Worm (Caenorhabditis elegans) whole organism, L4 larva: Measurements from ENCODE around the gene EGAP1.5.

Experiments used
- Y48G9A.11 ChIP-seq: fragments of 200-800 bp; sonication (Bioruptor generic); IDR thresholded peaks from 2 replicates; pipeline ENCODE4 v1.3.6; 2022; ENCODE audit warnings: missing genetic modification reagents, missing genetic modification characterization, missing compliant biosample characterization
- lsy-2 ChIP-seq, 2 experiments: fragments of 150-350 bp in 1 of 2; sonication (generic microtip) in 1 of 2; optimal IDR thresholded peaks; 2 replicates each; lab custom pipeline; 2014 to 2017; ENCODE audit warnings: missing biosample characterization in 2 of 2, missing genetic modification characterization in 2 of 2
- mdt-29 ChIP-seq: fragments of 200-800 bp; sonication (Bioruptor generic); IDR thresholded peaks from 2 replicates; pipeline ENCODE4 v1.3.6; 2022; ENCODE audit warnings: missing genetic modification reagents, missing genetic modification characterization, missing compliant biosample characterization
- nhr-237 ChIP-seq: sonication (generic microtip); optimal IDR thresholded peaks from 2 replicates; lab custom pipeline; 2017; ENCODE audit warnings: missing biosample characterization, missing genetic modification characterization
- snpc-4 ChIP-seq: fragments of 150-350 bp; optimal IDR thresholded peaks from 2 replicates; lab custom pipeline; 2014; ENCODE audit warnings: missing biosample characterization, missing genetic modification characterization

DNA sequence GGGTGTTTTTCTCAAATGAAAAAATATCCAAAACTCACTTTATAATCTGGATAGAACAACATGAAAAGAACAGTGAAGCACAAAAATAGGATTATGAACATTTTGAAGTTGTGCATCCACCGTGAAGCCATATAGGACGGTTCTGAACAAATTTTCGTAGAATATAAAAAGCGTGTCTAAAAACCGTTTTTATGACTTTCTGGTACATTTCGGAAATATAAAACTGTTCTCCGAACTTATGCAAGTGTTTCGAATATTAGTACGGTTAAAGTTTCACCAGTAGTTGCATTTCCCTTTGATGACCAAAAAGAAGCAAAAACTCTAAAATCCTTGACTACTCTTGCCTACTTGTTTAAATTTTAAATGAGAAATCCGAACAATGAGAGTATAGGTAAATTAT is 42.8 kb upstream of the EGAP1.5 start, which contains the start of gene C28H8.8:
- TF ChIP-seq Y48G9A.11 (GFP tag; lab: Robert Waterston, UW) (no peak), lsy-2 (tag; optimal IDR thresholded peaks at IDR 0.05; lab: Kevin White, UChicago) (no peak), nhr-237 (tag; lab: Kevin White, UChicago) (no peak), mdt-29 (no peak), snpc-4 (tag; lab: Kevin White, UChicago) (no peak)
